Worm (Caenorhabditis elegans) whole organism, L4 larva: ENCODE measurements around the gene upb-1.
A peak's percentile ranks its signal among the peaks of the same experiment; 100 is the strongest.

Experiments used
- D1046.2 ChIP-seq: fragments of 200-800 bp; sonication (Bioruptor generic); IDR thresholded peaks from 2 replicates; pipeline ENCODE4 v1.3.6; 2022; ENCODE audit warnings: missing genetic modification characterization, missing compliant biosample characterization
- F10B5.3 ChIP-seq: sonication (generic microtip); optimal IDR thresholded peaks from 2 replicates; lab custom pipeline; 2016; ENCODE audit warnings: mild to moderate bottlenecking, missing genetic modification characterization, missing compliant biosample characterization
- F26F4.8 ChIP-seq: fragments of 200-800 bp; sonication (Bioruptor generic); conservative IDR thresholded peaks from 2 replicates; pipeline ENCODE4 v1.3.6; 2022; ENCODE audit warnings: missing genetic modification characterization, missing compliant biosample characterization
- F44E2.7 ChIP-seq: fragments of 200-800 bp; sonication (Bioruptor generic); IDR thresholded peaks from 2 replicates; pipeline ENCODE4 v2.1.2; 2022; ENCODE audit warnings: missing genetic modification characterization, missing compliant biosample characterization
- F49E8.2 ChIP-seq: sonication (generic microtip); optimal IDR thresholded peaks from 2 replicates; lab custom pipeline; 2016; ENCODE audit warnings: missing compliant biosample characterization, mild to moderate bottlenecking, missing genetic modification characterization, borderline replicate concordance
- R02D3.7 ChIP-seq: fragments of 150-350 bp; sonication (generic microtip); optimal IDR thresholded peaks from 3 replicates; lab custom pipeline; 2014; ENCODE audit warnings: missing biosample characterization, missing genetic modification characterization
- T20F7.1 ChIP-seq: fragments of 200-800 bp; sonication (Bioruptor generic); optimal IDR thresholded peaks from 2 replicates; lab custom pipeline; 2018; ENCODE audit warnings: mild to moderate bottlenecking, missing genetic modification characterization, missing compliant biosample characterization
- Y75B8A.6 ChIP-seq: fragments of 200-800 bp; sonication (Bioruptor generic); IDR thresholded peaks from 2 replicates; pipeline ENCODE4 v1.3.6; 2022; ENCODE audit warnings: missing genetic modification reagents, missing genetic modification characterization, missing compliant biosample characterization
- ZK546.5 ChIP-seq, 2 experiments: sonication (generic microtip); optimal IDR thresholded peaks; 2 replicates each; lab custom pipeline; 2017; ENCODE audit warnings: missing biosample characterization in 2 of 2, missing genetic modification characterization in 2 of 2
- aha-1 ChIP-seq: fragments of 150-350 bp; peaks from one replicate; lab custom pipeline; 2014; ENCODE audit warnings: missing biosample characterization, missing genetic modification characterization
- ama-1 ChIP-seq: fragments of 150-350 bp; optimal IDR thresholded peaks from 2 replicates; lab custom pipeline; 2014; ENCODE audit warnings: inconsistent platforms, mixed read lengths
- ceh-20 ChIP-seq: fragments of 200-800 bp; sonication (Bioruptor generic); IDR thresholded peaks from 2 replicates; pipeline ENCODE4 v1.3.6; 2022; ENCODE audit warnings: missing genetic modification reagents, missing genetic modification characterization, missing compliant biosample characterization
- ceh-82 ChIP-seq: sonication (generic microtip); optimal IDR thresholded peaks from 2 replicates; lab custom pipeline; 2017; ENCODE audit warnings: missing biosample characterization, missing genetic modification characterization
- cey-2 ChIP-seq: sonication (generic microtip); optimal IDR thresholded peaks from 3 replicates; lab custom pipeline; 2017; ENCODE audit warnings: missing genetic modification characterization, mild to moderate bottlenecking, missing compliant biosample characterization, antibody characterized with exemption, borderline replicate concordance; ENCODE audit not compliant: insufficient read depth
- ctbp-1 ChIP-seq: fragments of 200-800 bp; sonication (Bioruptor generic); IDR thresholded peaks from 2 replicates; pipeline ENCODE4 v1.3.6; 2022; ENCODE audit warnings: missing genetic modification reagents, missing genetic modification characterization, missing compliant biosample characterization
- daf-12 ChIP-seq: fragments of 150-350 bp; optimal IDR thresholded peaks from 2 replicates; lab custom pipeline; 2014; ENCODE audit warnings: missing biosample characterization, missing genetic modification reagents, missing genetic modification characterization
- dmd-6 ChIP-seq: fragments of 200-800 bp; sonication (Bioruptor generic); IDR thresholded peaks from 2 replicates; pipeline ENCODE4 v1.3.6; 2022; ENCODE audit warnings: missing genetic modification reagents, missing genetic modification characterization, missing compliant biosample characterization
- dmd-9 ChIP-seq: fragments of 200-800 bp; sonication (Bioruptor generic); IDR thresholded peaks from 2 replicates; pipeline ENCODE4 v1.3.6; 2022; ENCODE audit warnings: missing genetic modification reagents, missing genetic modification characterization, missing compliant biosample characterization
- dve-1 ChIP-seq: sonication (generic microtip); optimal IDR thresholded peaks from 2 replicates; lab custom pipeline; 2017; ENCODE audit warnings: antibody characterized with exemption, mild to moderate bottlenecking, missing genetic modification characterization, missing compliant biosample characterization; ENCODE audit not compliant: insufficient read depth
- egl-43 ChIP-seq: fragments of 200-800 bp; sonication (Bioruptor generic); IDR thresholded peaks from 2 replicates; pipeline ENCODE4 v1.3.6; 2022; ENCODE audit warnings: missing genetic modification reagents, missing genetic modification characterization, missing compliant biosample characterization
- gei-8 ChIP-seq: fragments of 200-800 bp; sonication (Bioruptor generic); optimal IDR thresholded peaks from 2 replicates; lab custom pipeline; 2018; ENCODE audit warnings: mild to moderate bottlenecking, missing genetic modification characterization, missing compliant biosample characterization
- hif-1 ChIP-seq, 2 experiments: sonication (generic microtip); optimal IDR thresholded peaks; 2 replicates each; lab custom pipeline; 2016 to 2017; ENCODE audit warnings: missing compliant biosample characterization in 2 of 2, missing genetic modification characterization in 2 of 2, missing genetic modification reagents in 2 of 2, missing genotype in 2 of 2, mild to moderate bottlenecking in 1 of 2
- hlh-30 ChIP-seq: sonication (generic microtip); optimal IDR thresholded peaks from 2 replicates; lab custom pipeline; 2017; ENCODE audit warnings: antibody characterized with exemption, mild to moderate bottlenecking, missing genetic modification characterization, missing compliant biosample characterization; ENCODE audit not compliant: insufficient read depth
- lin-1 ChIP-seq: fragments of 200-800 bp; sonication (Bioruptor generic); IDR thresholded peaks from 2 replicates; pipeline ENCODE4 v1.3.6; 2022; ENCODE audit warnings: missing genetic modification reagents, missing genetic modification characterization, missing compliant biosample characterization
- lin-15B ChIP-seq: fragments of 150-350 bp; sonication (generic microtip); optimal IDR thresholded peaks from 3 replicates; lab custom pipeline; 2014; ENCODE audit warnings: missing biosample characterization, missing genetic modification characterization
- lin-38 ChIP-seq: fragments of 200-800 bp; sonication (Bioruptor generic); IDR thresholded peaks from 2 replicates; pipeline ENCODE4 v1.3.6; 2022; ENCODE audit warnings: missing genetic modification reagents, missing genetic modification characterization, missing compliant biosample characterization
- lin-39 ChIP-seq: fragments of 150-350 bp; optimal IDR thresholded peaks from 2 replicates; lab custom pipeline; 2014; ENCODE audit warnings: missing biosample characterization, missing genetic modification reagents, missing genetic modification characterization
- lsy-2 ChIP-seq, 2 experiments: fragments of 150-350 bp in 1 of 2; sonication (generic microtip) in 1 of 2; optimal IDR thresholded peaks; 2 replicates each; lab custom pipeline; 2014 to 2017; ENCODE audit warnings: missing biosample characterization in 2 of 2, missing genetic modification characterization in 2 of 2
- mdl-1 ChIP-seq, 2 experiments: fragments of 150-350 bp in 1 of 2; sonication (generic microtip) in 1 of 2; optimal IDR thresholded peaks; 2 replicates each; lab custom pipeline; 2014 to 2017; ENCODE audit warnings: missing biosample characterization in 2 of 2, missing genetic modification characterization in 2 of 2
- mxl-2 ChIP-seq: fragments of 200-800 bp; sonication (Bioruptor generic); conservative IDR thresholded peaks from 2 replicates; pipeline ENCODE4 v1.3.6; 2022; ENCODE audit warnings: missing genetic modification reagents, missing genetic modification characterization, missing compliant biosample characterization
- nhr-102 ChIP-seq: sonication (generic microtip); optimal IDR thresholded peaks from 2 replicates; lab custom pipeline; 2016; ENCODE audit warnings: mild to moderate bottlenecking, missing genetic modification characterization, moderate library complexity, missing compliant biosample characterization
- nhr-11 ChIP-seq: fragments of 150-350 bp; optimal IDR thresholded peaks from 2 replicates; lab custom pipeline; 2014; ENCODE audit warnings: missing biosample characterization, missing genetic modification characterization
- nhr-111 ChIP-seq: fragments of 200-800 bp; sonication (Bioruptor generic); optimal IDR thresholded peaks from 2 replicates; lab custom pipeline; 2018; ENCODE audit warnings: mild to moderate bottlenecking, missing genetic modification characterization, missing compliant biosample characterization
- nhr-25 ChIP-seq: sonication (generic microtip); optimal IDR thresholded peaks from 2 replicates; lab custom pipeline; 2017; ENCODE audit warnings: missing genetic modification characterization, mild to moderate bottlenecking, missing compliant biosample characterization, antibody characterized with exemption, moderate library complexity, borderline replicate concordance; ENCODE audit not compliant: insufficient read depth
- nhr-28 ChIP-seq: fragments of 150-350 bp; optimal IDR thresholded peaks from 2 replicates; lab custom pipeline; 2014; ENCODE audit warnings: missing biosample characterization, missing genetic modification characterization
- nhr-41 ChIP-seq: fragments of 200-800 bp; sonication (Bioruptor generic); IDR thresholded peaks from 2 replicates; pipeline ENCODE4 v1.3.6; 2022; ENCODE audit warnings: missing genetic modification reagents, missing genetic modification characterization, missing compliant biosample characterization
- nhr-42 ChIP-seq: fragments of 200-800 bp; sonication (Bioruptor generic); IDR thresholded peaks from 2 replicates; pipeline ENCODE4 v1.3.6; 2022; ENCODE audit warnings: missing genetic modification characterization, missing compliant biosample characterization
- nhr-48 ChIP-seq: sonication (generic microtip); optimal IDR thresholded peaks from 2 replicates; lab custom pipeline; 2016; ENCODE audit warnings: mild to moderate bottlenecking, missing genetic modification characterization, missing compliant biosample characterization
- nhr-76 ChIP-seq: fragments of 150-350 bp; optimal IDR thresholded peaks from 2 replicates; lab custom pipeline; 2014; ENCODE audit warnings: missing biosample characterization, missing genetic modification characterization
- nhr-77 ChIP-seq: fragments of 150-350 bp; optimal IDR thresholded peaks from 2 replicates; lab custom pipeline; 2014; ENCODE audit warnings: missing biosample characterization, missing genetic modification characterization
- pha-4 ChIP-seq, 2 experiments: fragments of 150-350 bp in 1 of 2; fragments of 200-800 bp in 1 of 2; sonication (Bioruptor generic) in 1 of 2; IDR thresholded peaks in 1 of 2; optimal IDR thresholded peaks in 1 of 2; 2 replicates each; pipeline versions ENCODE4 v1.3.6 to Lab custom; 2014 to 2022; ENCODE audit warnings: missing genetic modification characterization in 2 of 2, missing genetic modification reagents in 2 of 2, missing biosample characterization in 1 of 2, missing compliant biosample characterization in 1 of 2
- pqm-1 ChIP-seq: sonication (generic microtip); optimal IDR thresholded peaks from 2 replicates; lab custom pipeline; 2017; ENCODE audit warnings: missing biosample characterization, missing genetic modification characterization
- rbr-2 ChIP-seq: sonication (generic microtip); optimal IDR thresholded peaks from 2 replicates; lab custom pipeline; 2016; ENCODE audit warnings: missing genotype, missing genetic modification characterization, missing compliant biosample characterization
- skn-1 ChIP-seq: fragments of 150-350 bp; optimal IDR thresholded peaks from 2 replicates; lab custom pipeline; 2014; ENCODE audit warnings: missing biosample characterization, missing genetic modification characterization
- snpc-4 ChIP-seq: fragments of 150-350 bp; optimal IDR thresholded peaks from 2 replicates; lab custom pipeline; 2014; ENCODE audit warnings: missing biosample characterization, missing genetic modification characterization
- spr-1 ChIP-seq: sonication (generic microtip); optimal IDR thresholded peaks from 2 replicates; lab custom pipeline; 2016; ENCODE audit warnings: mild to moderate bottlenecking, missing genetic modification characterization, missing compliant biosample characterization
- spr-3 ChIP-seq: fragments of 200-800 bp; sonication (Bioruptor generic); optimal IDR thresholded peaks from 2 replicates; lab custom pipeline; 2018; ENCODE audit warnings: mild to moderate bottlenecking, missing genetic modification characterization, missing compliant biosample characterization
- unc-39 ChIP-seq: sonication (generic microtip); optimal IDR thresholded peaks from 2 replicates; lab custom pipeline; 2017; ENCODE audit warnings: missing biosample characterization, missing genetic modification characterization
- vab-7 ChIP-seq: fragments of 200-800 bp; sonication (Bioruptor generic); IDR thresholded peaks from 2 replicates; pipeline ENCODE4 v1.3.6; 2022; ENCODE audit warnings: missing genetic modification reagents, missing genetic modification characterization, missing compliant biosample characterization
- zip-11 ChIP-seq: fragments of 200-800 bp; sonication (Bioruptor generic); IDR thresholded peaks from 2 replicates; pipeline ENCODE4 v1.3.6; 2022; ENCODE audit warnings: missing genetic modification characterization, missing compliant biosample characterization
- zip-2 ChIP-seq: fragments of 150-350 bp; optimal IDR thresholded peaks from 2 replicates; lab custom pipeline; 2014; ENCODE audit warnings: missing biosample characterization, missing genetic modification characterization
- ztf-11 ChIP-seq: fragments of 150-350 bp; optimal IDR thresholded peaks from 2 replicates; lab custom pipeline; 2014; ENCODE audit warnings: missing biosample characterization, missing genetic modification characterization

Gene upb-1

DNA sequence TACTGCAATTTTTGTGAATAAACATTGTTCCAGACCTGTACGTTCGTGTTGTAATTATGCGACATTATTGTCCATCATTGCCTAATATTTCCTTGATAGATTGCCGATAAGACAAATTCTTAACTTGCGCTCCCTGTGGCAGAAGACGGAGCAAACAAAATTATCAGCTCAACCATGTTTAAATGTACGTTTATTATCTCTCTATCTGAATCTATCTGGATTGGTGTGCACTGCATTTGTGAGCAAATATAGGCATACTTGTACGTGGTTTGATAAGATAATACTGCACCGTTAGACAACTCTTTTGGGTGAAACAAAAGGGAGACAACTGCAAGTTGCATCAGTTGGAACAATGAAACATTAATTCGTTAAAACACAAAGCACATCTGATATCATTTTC is 37.4 kb upstream of the upb-1 start (continued):
- TF ChIP-seq spr-1 (tag; lab: Kevin White, UChicago) (no peak), F44E2.7 (GFP tag; lab: Robert Waterston, UW) (no peak), nhr-25 (tag; lab: Kevin White, UChicago) (no peak), lin-15B (no peak), egl-43 (no peak), dmd-6 (GFP tag; lab: Robert Waterston, UW) (peak; percentile 89), lin-38 (GFP tag; lab: Robert Waterston, UW) (no peak), nhr-111 (no peak), skn-1 (tag; lab: Kevin White, UChicago) (no peak), unc-39 (no peak), D1046.2 (GFP tag; lab: Robert Waterston, UW) (no peak), daf-12 (tag; lab: Kevin White, UChicago) (no peak), nhr-102 (tag; lab: Kevin White, UChicago) (peak; percentile 60), spr-3 (GFP tag; lab: Kevin White, UChicago) (no peak), ceh-20 (GFP tag; lab: Robert Waterston, UW) (no peak), zip-11 (GFP tag; lab: Robert Waterston, UW) (no peak), pha-4 (GFP tag; IDR thresholded peaks at IDR 0.05; lab: Robert Waterston, UW) (no peak), pha-4 (tag; optimal IDR thresholded peaks at IDR 0.05; lab: Kevin White, UChicago) (no peak), cey-2 (tag; lab: Kevin White, UChicago) (peak; percentile 18), mdl-1 (tag; optimal IDR thresholded peaks at IDR 0.05; lab: Kevin White, UChicago) (no peak), F49E8.2 (tag; lab: Kevin White, UChicago) (no peak), nhr-41 (GFP tag; lab: Robert Waterston, UW) (no peak), snpc-4 (tag; lab: Kevin White, UChicago) (no peak), nhr-28 (tag; lab: Kevin White, UChicago) (peak; percentile 82), mxl-2 (GFP tag; lab: Robert Waterston, UW) (no peak), hlh-30 (no peak), nhr-48 (tag; lab: Kevin White, UChicago) (peak; percentile 67), R02D3.7 (tag; lab: Kevin White, UChicago) (no peak), rbr-2 (tag; lab: Kevin White, UChicago) (no peak), F10B5.3 (tag; lab: Kevin White, UChicago) (no peak), pqm-1 (tag; lab: Kevin White, UChicago) (peak; percentile 97), ctbp-1 (no peak), gei-8 (GFP tag; lab: Kevin White, UChicago) (no peak), zip-2 (tag; lab: Kevin White, UChicago) (no peak), T20F7.1 (peak; percentile 56), ceh-82 (tag; lab: Kevin White, UChicago) (no peak), ZK546.5 (tag; optimal IDR thresholded peaks at IDR 0.05; lab: Kevin White, UChicago) (no peak), nhr-77 (tag; lab: Kevin White, UChicago) (peak; percentile 63), dmd-9 (GFP tag; lab: Robert Waterston, UW) (no peak), ama-1 (lab: Kevin White, UChicago) (no peak), dve-1 (peak; percentile 75), ztf-11 (tag; lab: Kevin White, UChicago) (no peak), aha-1 (no peak), hif-1 (tag; optimal IDR thresholded peaks at IDR 0.05; lab: Kevin White, UChicago) (no peak), nhr-42 (GFP tag; lab: Robert Waterston, UW) (no peak), Y75B8A.6 (GFP tag; lab: Robert Waterston, UW) (no peak), lin-39 (tag; lab: Kevin White, UChicago) (no peak), lin-1 (GFP tag; lab: Robert Waterston, UW) (peak; percentile 78), F26F4.8 (GFP tag; lab: Robert Waterston, UW) (no peak), nhr-76 (no peak), vab-7 (GFP tag; lab: Robert Waterston, UW) (no peak), nhr-11 (no peak), lsy-2 (tag; optimal IDR thresholded peaks at IDR 0.05; lab: Kevin White, UChicago) (peak in 1 of 2 experiments; percentile 17)
